Worm (Caenorhabditis elegans): ENCODE results near the gene srlf-21.

Gene srlf-21

DNA sequence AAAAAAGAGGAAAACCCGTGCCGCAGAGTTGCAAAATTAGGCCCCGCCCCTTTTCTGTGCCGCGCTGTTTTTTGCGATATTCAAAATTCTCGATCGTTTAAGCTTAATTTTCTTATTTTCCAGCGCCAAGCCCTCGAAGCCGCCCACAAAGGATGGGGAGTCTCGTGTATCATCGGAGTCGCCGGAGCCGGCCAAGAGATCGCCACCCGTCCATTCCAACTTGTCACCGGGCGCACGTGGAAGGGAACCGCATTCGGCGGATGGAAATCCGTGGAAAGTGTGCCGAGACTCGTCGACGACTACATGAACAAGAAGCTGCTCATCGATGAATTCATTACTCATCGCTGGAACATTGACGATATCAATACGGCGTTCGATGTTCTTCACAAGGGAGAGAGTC is 25.4 kb upstream of the srlf-21 start:
- TF ChIP-seq lin-13 (GFP tag; optimal IDR thresholded peaks at IDR 0.05) (no peak), egl-27 (tag; optimal IDR thresholded peaks at IDR 0.05) (no peak), nhr-77 (tag; optimal IDR thresholded peaks at IDR 0.05) (no peak), nhr-129 (tag; optimal IDR thresholded peaks at IDR 0.05) (no peak), unc-39 (tag; optimal IDR thresholded peaks at IDR 0.05) (no peak), nhr-6 (tag; optimal IDR thresholded peaks at IDR 0.05) (no peak), ceh-16 (tag; optimal IDR thresholded peaks at IDR 0.05) (no peak), ama-1 (optimal IDR thresholded peaks at IDR 0.05) (no peak), nhr-21 (tag; optimal IDR thresholded peaks at IDR 0.05) (no peak), unc-62 (GFP tag; optimal IDR thresholded peaks at IDR 0.05) (no peak), lin-39 (tag; optimal IDR thresholded peaks at IDR 0.05) (no peak), mdl-1 (tag; optimal IDR thresholded peaks at IDR 0.05) (no peak), R02D3.7 (tag; optimal IDR thresholded peaks at IDR 0.05) (no peak), lsy-2 (tag; optimal IDR thresholded peaks at IDR 0.05) (no peak), skn-1 (tag; optimal IDR thresholded peaks at IDR 0.05) (no peak), peb-1 (tag; optimal IDR thresholded peaks at IDR 0.05) (no peak)

DNA sequence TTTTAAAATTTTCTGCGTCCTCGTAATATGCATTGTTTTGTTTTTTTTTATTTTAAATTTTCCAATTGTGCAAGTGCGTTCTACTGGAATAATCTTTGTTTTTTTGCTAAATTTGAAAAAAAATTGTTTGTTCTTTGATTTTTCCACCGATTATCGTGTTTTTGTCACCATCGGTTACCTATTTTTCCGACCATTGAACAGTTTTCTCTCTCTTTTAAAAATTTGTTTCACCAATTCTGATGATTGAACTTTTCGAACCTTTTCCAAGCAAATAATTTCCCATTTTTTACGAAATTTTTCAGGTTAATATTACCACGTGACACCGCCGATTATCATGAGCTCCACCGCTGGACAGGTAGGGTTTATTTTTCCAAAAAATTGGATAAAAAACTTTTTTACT is 21.2 kb upstream of the srlf-21 start, which contains the start of gene adh-5:
adh-5 (plus strand) TSS at position 301 of the 400 bp plus-strand sequence.
- TF ChIP-seq elt-1 (tag; optimal IDR thresholded peaks at IDR 0.05) (no peak), blmp-1 (tag; optimal IDR thresholded peaks at IDR 0.05; ENCODE audit: insufficient read depth) (no peak), nhr-25 (tag; optimal IDR thresholded peaks at IDR 0.05) (no peak), nhr-77 (tag; optimal IDR thresholded peaks at IDR 0.05) (no peak), nhr-23 (tag; optimal IDR thresholded peaks at IDR 0.05) (no peak)

DNA sequence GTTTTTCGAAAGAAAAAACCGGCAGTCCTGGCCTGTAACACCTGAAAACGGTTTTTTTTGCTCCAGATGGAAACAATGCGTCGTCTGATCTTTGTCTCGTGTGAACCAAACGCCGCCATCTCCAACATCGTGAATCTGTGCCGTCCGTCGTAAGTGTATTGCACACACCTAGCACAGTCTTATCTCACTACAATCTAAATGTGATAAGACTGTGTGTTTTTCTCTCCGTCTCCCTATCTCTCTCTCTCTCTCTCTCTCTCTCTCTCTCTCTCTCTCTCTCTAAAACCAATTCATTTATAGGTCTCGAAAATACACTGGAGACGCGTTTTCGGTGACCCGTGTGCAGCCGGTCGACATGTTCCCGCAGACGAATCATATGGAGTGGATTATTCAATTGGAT is 20.3 kb upstream of the srlf-21 start:
- TF ChIP-seq fos-1 (tag; optimal IDR thresholded peaks at IDR 0.05), result peak; percentile 65
- peak; percentile 2 for TF ChIP-seq gmeb-1 (tag; optimal IDR thresholded peaks at IDR 0.05)
- no peak for TF ChIP-seq nhr-6 (tag; optimal IDR thresholded peaks at IDR 0.05)
- TF ChIP-seq ceh-82 (tag; optimal IDR thresholded peaks at IDR 0.05), result no peak
- TF ChIP-seq ceh-16 (tag; optimal IDR thresholded peaks at IDR 0.05), result no peak
- TF ChIP-seq crh-2 (tag; optimal IDR thresholded peaks at IDR 0.05), result peak; percentile 46

DNA sequence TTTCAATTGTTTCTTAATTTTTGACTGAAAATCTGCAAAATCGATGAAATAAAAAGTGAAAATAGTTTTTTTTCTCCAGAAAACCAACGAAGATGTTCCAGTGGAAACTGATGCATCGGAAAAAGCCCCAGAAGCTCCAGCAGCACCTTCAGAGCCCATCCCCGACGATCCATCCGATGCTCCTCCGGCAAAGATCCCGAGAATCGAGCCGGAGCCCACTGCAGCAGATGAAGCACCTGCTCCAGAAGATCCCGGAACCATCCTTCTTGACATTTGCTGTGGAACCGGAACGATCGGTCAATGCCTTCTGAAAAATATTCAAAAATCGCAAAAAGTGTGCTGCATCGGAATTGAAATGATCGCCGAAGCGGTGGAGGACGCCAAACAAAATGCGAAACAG is 18.4 kb upstream of the srlf-21 start:
- no peak for TF ChIP-seq snpc-4 (tag; optimal IDR thresholded peaks at IDR 0.05)
- TF ChIP-seq gmeb-1 (tag; optimal IDR thresholded peaks at IDR 0.05), result no peak
- no peak for TF ChIP-seq dmd-4 (tag; optimal IDR thresholded peaks at IDR 0.05)
- no peak for TF ChIP-seq sma-9 (GFP tag; optimal IDR thresholded peaks at IDR 0.05)
- TF ChIP-seq sma-9 (tag; optimal IDR thresholded peaks at IDR 0.05), result no peak
- no peak for TF ChIP-seq nhr-11 (tag; optimal IDR thresholded peaks at IDR 0.05)

DNA sequence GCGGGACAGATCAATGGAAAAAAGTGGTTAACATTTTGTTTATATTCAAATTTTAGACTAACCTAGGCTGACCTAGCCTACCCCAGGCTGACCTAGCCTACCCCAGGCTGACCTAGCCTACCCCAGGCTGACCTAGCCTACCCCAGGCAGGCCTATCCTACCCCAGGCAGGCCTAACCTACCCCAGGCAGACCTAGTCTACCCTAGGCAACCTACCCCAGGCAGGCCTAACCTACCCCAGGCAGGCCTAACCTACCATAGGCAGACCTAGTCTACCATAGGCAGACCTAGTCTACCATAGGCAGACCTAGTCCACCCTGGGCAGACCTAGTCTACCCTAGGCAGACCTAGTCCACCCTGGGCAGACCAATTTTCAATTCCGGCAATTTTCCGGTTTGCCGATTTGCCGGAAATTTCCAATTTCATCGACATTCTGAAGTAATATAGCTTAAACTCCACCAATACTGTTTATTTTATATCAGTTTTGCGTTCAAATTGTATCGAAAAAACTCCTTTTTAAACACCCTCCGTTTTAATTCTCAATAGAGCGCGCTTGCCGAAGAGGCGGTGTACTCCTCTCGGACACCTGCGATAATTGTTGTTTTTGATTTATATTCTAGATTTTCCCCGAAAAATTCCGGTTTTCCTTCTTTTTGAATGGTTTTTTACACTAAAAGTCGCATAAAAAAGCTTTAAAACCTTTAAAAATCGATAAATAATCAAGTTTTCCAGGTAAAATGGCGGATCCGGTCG is 14.1 kb upstream of the srlf-21 start, which contains the start of gene trm-2A:
trm-2A (plus strand) TSS at position 732 of the 752 bp plus-strand sequence.
- TF ChIP-seq nhr-21 (tag; optimal IDR thresholded peaks at IDR 0.05), result peak; percentile 69
- peak; percentile 59 for TF ChIP-seq snpc-4 (tag; optimal IDR thresholded peaks at IDR 0.05)
- peak; percentile 71 for TF ChIP-seq sem-4 (tag; optimal IDR thresholded peaks at IDR 0.05)
- peak; percentile 89 for TF ChIP-seq sma-9 (GFP tag; optimal IDR thresholded peaks at IDR 0.05)
- no peak for TF ChIP-seq sma-9 (tag; optimal IDR thresholded peaks at IDR 0.05)
- TF ChIP-seq crh-2 (tag; optimal IDR thresholded peaks at IDR 0.05), result peak; percentile 79
- TF ChIP-seq dmd-4 (tag; optimal IDR thresholded peaks at IDR 0.05), result no peak
- TF ChIP-seq ceh-82 (tag; optimal IDR thresholded peaks at IDR 0.05), result no peak
- no peak for TF ChIP-seq nhr-10 (tag; optimal IDR thresholded peaks at IDR 0.05)
- TF ChIP-seq nhr-77 (tag; optimal IDR thresholded peaks at IDR 0.05), result peak; percentile 14
- peak; percentile 62 for TF ChIP-seq C34F6.9 (tag; optimal IDR thresholded peaks at IDR 0.05)
- TF ChIP-seq unc-55 (GFP tag; optimal IDR thresholded peaks at IDR 0.05), result peak; percentile 80
- TF ChIP-seq nhr-23 (tag; optimal IDR thresholded peaks at IDR 0.05), result no peak
- no peak for TF ChIP-seq lin-11 (tag; optimal IDR thresholded peaks at IDR 0.05)
- no peak for TF ChIP-seq unc-39 (tag; optimal IDR thresholded peaks at IDR 0.05)
- TF ChIP-seq lsy-2 (tag; optimal IDR thresholded peaks at IDR 0.05), result peak; percentile 51 to 88
- no peak for TF ChIP-seq ztf-11 (tag; optimal IDR thresholded peaks at IDR 0.05)
- TF ChIP-seq sma-3 (GFP tag; optimal IDR thresholded peaks at IDR 0.05), result peak; percentile 85
- TF ChIP-seq ceh-16 (tag; optimal IDR thresholded peaks at IDR 0.05), result no peak
- peak in 1 of 2 experiments; percentile 4 for TF ChIP-seq mdl-1 (tag; optimal IDR thresholded peaks at IDR 0.05)
- TF ChIP-seq lin-39 (tag; optimal IDR thresholded peaks at IDR 0.05), result no peak
- TF ChIP-seq nhr-6 (tag; optimal IDR thresholded peaks at IDR 0.05), result peak; percentile 66
- peak; percentile 24 for TF ChIP-seq nhr-237 (tag; optimal IDR thresholded peaks at IDR 0.05)
- peak; percentile 72 for TF ChIP-seq F13H6.1 (tag; optimal IDR thresholded peaks at IDR 0.05)
- no peak for TF ChIP-seq unc-62 (GFP tag; optimal IDR thresholded peaks at IDR 0.05)
- peak; percentile 97 for TF ChIP-seq gmeb-1 (tag; optimal IDR thresholded peaks at IDR 0.05)
- TF ChIP-seq elt-3 (tag; optimal IDR thresholded peaks at IDR 0.05), result no peak
- TF ChIP-seq nhr-129 (tag; optimal IDR thresholded peaks at IDR 0.05), result peak; percentile 69
- TF ChIP-seq peb-1 (tag; optimal IDR thresholded peaks at IDR 0.05), result no peak
- TF ChIP-seq egl-27 (tag; optimal IDR thresholded peaks at IDR 0.05), result peak; percentile 19
- TF ChIP-seq R02D3.7 (tag; optimal IDR thresholded peaks at IDR 0.05), result no peak
- no peak for TF ChIP-seq nhr-11 (tag; optimal IDR thresholded peaks at IDR 0.05)
- TF ChIP-seq ztf-4 (tag; optimal IDR thresholded peaks at IDR 0.05), result peak; percentile 42
- TF ChIP-seq fos-1 (tag; optimal IDR thresholded peaks at IDR 0.05), result peak; percentile 38
- no peak for TF ChIP-seq ztf-1 (GFP tag; conservative IDR thresholded peaks at IDR 0.05)
- TF ChIP-seq nhr-25 (tag; optimal IDR thresholded peaks at IDR 0.05), result peak; percentile 71
- no peak for TF ChIP-seq elt-1 (tag; optimal IDR thresholded peaks at IDR 0.05)
